Fruit fly (Drosophila melanogaster) whole organism, prepupa: ENCODE data around the gene Syt1.

Experiments used
- CG10631 ChIP-seq: fragments of 200-800 bp; sonication (Bioruptor generic); optimal IDR thresholded peaks from 2 replicates; lab custom pipeline; 2016; ENCODE audit warnings: missing biosample characterization, missing genetic modification characterization
- CG15336 ChIP-seq: fragments of 200-800 bp; sonication (Bioruptor generic); IDR thresholded peaks from 2 replicates; pipeline ENCODE4 v1.3.6; 2022; ENCODE audit warnings: missing biosample characterization, missing genetic modification characterization
- CG16779 ChIP-seq: fragments of 200-800 bp; sonication (Bioruptor generic); optimal IDR thresholded peaks from 3 replicates; lab custom pipeline; 2017; ENCODE audit warnings: missing biosample characterization, mild to moderate bottlenecking, missing genetic modification characterization
- CG3032 ChIP-seq: fragments of 200-800 bp; optimal IDR thresholded peaks from 2 replicates; lab custom pipeline; 2019; ENCODE audit warnings: missing biosample characterization, mild to moderate bottlenecking, missing genetic modification characterization, moderate library complexity
- CG31627 ChIP-seq: fragments of 200-800 bp; sonication (Bioruptor generic); optimal IDR thresholded peaks from 3 replicates; lab custom pipeline; 2016; ENCODE audit warnings: missing biosample characterization, missing genetic modification characterization
- CG32006 ChIP-seq: fragments of 200-800 bp; sonication (Bioruptor generic); optimal IDR thresholded peaks from 3 replicates; lab custom pipeline; 2017; ENCODE audit warnings: missing biosample characterization, mild to moderate bottlenecking, missing genetic modification characterization
- CG3919 ChIP-seq: fragments of 200-800 bp; sonication (Bioruptor generic); optimal IDR thresholded peaks from 3 replicates; lab custom pipeline; 2016; ENCODE audit warnings: missing biosample characterization, missing genetic modification characterization
- CG4318 ChIP-seq: fragments of 200-800 bp; sonication (Bioruptor generic); optimal IDR thresholded peaks from 3 replicates; lab custom pipeline; 2017; ENCODE audit warnings: missing biosample characterization, mild to moderate bottlenecking, missing genetic modification characterization
- CG6163 ChIP-seq: fragments of 200-800 bp; sonication (Bioruptor generic); IDR thresholded peaks from 3 replicates; pipeline ENCODE4 v1.3.6; 2022; ENCODE audit warnings: missing biosample characterization, missing genetic modification characterization
- CG6792 ChIP-seq: fragments of 200-800 bp; sonication (Bioruptor generic); optimal IDR thresholded peaks from 3 replicates; lab custom pipeline; 2016; ENCODE audit warnings: missing biosample characterization, missing genetic modification characterization
- CG6808 ChIP-seq: fragments of 200-800 bp; sonication (Bioruptor generic); optimal IDR thresholded peaks from 3 replicates; lab custom pipeline; 2017; ENCODE audit warnings: missing biosample characterization, missing genetic modification characterization, mild to moderate bottlenecking, moderate library complexity, missing genetic modification reagents
- CG6854 ChIP-seq: fragments of 200-800 bp; sonication (Bioruptor generic); optimal IDR thresholded peaks from 2 replicates; lab custom pipeline; 2017; ENCODE audit warnings: missing biosample characterization, mild to moderate bottlenecking, missing genetic modification characterization
- CG8632 ChIP-seq: fragments of 200-800 bp; sonication (Bioruptor generic); optimal IDR thresholded peaks from 3 replicates; lab custom pipeline; 2016; ENCODE audit warnings: missing biosample characterization, missing genetic modification characterization
- CG9139 ChIP-seq: fragments of 200-800 bp; sonication (Bioruptor generic); optimal IDR thresholded peaks from 3 replicates; lab custom pipeline; 2017; ENCODE audit warnings: missing biosample characterization, mild to moderate bottlenecking, missing genetic modification characterization
- Eip75B ChIP-seq: fragments of 200-800 bp; sonication (Bioruptor generic); optimal IDR thresholded peaks from 3 replicates; lab custom pipeline; 2016; ENCODE audit warnings: missing biosample characterization, missing genetic modification characterization
- Eip93F ChIP-seq: fragments of 200-800 bp; sonication (Bioruptor generic); optimal IDR thresholded peaks from 2 replicates; lab custom pipeline; 2016; ENCODE audit warnings: missing biosample characterization, mild to moderate bottlenecking, missing genetic modification characterization
- Ets96B ChIP-seq: fragments of 200-800 bp; optimal IDR thresholded peaks from 2 replicates; lab custom pipeline; 2019; ENCODE audit warnings: missing biosample characterization, mild to moderate bottlenecking, missing genetic modification characterization, moderate library complexity
- Hr38 ChIP-seq: sonication (Bioruptor generic); optimal IDR thresholded peaks from 2 replicates; lab custom pipeline; 2016; ENCODE audit warnings: missing biosample characterization, missing genetic modification characterization
- Hr39 ChIP-seq: fragments of 200-800 bp; sonication (Bioruptor generic); optimal IDR thresholded peaks from 2 replicates; lab custom pipeline; 2016; ENCODE audit warnings: missing biosample characterization, missing genetic modification characterization
- Hr4 ChIP-seq: fragments of 200-800 bp; sonication (Bioruptor generic); optimal IDR thresholded peaks from 3 replicates; lab custom pipeline; 2016; ENCODE audit warnings: missing biosample characterization, missing genetic modification characterization
- Met ChIP-seq: fragments of 200-800 bp; sonication (Bioruptor generic); optimal IDR thresholded peaks from 3 replicates; lab custom pipeline; 2016; ENCODE audit warnings: missing biosample characterization, missing genetic modification characterization
- OdsH ChIP-seq: fragments of 200-800 bp; sonication (Bioruptor generic); optimal IDR thresholded peaks from 3 replicates; lab custom pipeline; 2016; ENCODE audit warnings: missing biosample characterization, missing genetic modification characterization
- Sox102F ChIP-seq: fragments of 200-800 bp; sonication (Bioruptor generic); optimal IDR thresholded peaks from 2 replicates; lab custom pipeline; 2016; ENCODE audit warnings: missing biosample characterization, mild to moderate bottlenecking, missing genetic modification characterization
- achi ChIP-seq: fragments of 200-800 bp; sonication (Bioruptor generic); optimal IDR thresholded peaks from 3 replicates; lab custom pipeline; 2016; ENCODE audit warnings: missing biosample characterization, missing genetic modification characterization
- eg ChIP-seq: fragments of 200-800 bp; sonication (Bioruptor generic); IDR thresholded peaks from 3 replicates; pipeline ENCODE4 v1.3.6; 2022; ENCODE audit warnings: missing biosample characterization, missing genetic modification characterization
- fd59A ChIP-seq: fragments of 200-800 bp; sonication (Bioruptor generic); optimal IDR thresholded peaks from 2 replicates; lab custom pipeline; 2017; ENCODE audit warnings: missing biosample characterization, mild to moderate bottlenecking, missing genetic modification characterization, missing genetic modification reagents
- fd85E ChIP-seq: fragments of 200-800 bp; sonication (Bioruptor generic); optimal IDR thresholded peaks from 3 replicates; lab custom pipeline; 2016; ENCODE audit warnings: missing biosample characterization, missing genetic modification characterization
- fkh ChIP-seq: fragments of 200-800 bp; sonication (Bioruptor generic); optimal IDR thresholded peaks from 3 replicates; lab custom pipeline; 2017; ENCODE audit warnings: missing biosample characterization, mild to moderate bottlenecking, missing genetic modification characterization, moderate library complexity
- lz ChIP-seq: fragments of 200-800 bp; sonication (Bioruptor generic); optimal IDR thresholded peaks from 3 replicates; lab custom pipeline; 2016; ENCODE audit warnings: missing biosample characterization, missing genetic modification characterization
- net ChIP-seq: fragments of 200-800 bp; sonication (Bioruptor generic); optimal IDR thresholded peaks from 3 replicates; lab custom pipeline; 2016; ENCODE audit warnings: missing biosample characterization, missing genetic modification characterization
- salr ChIP-seq, 2 experiments: fragments of 200-800 bp; sonication (Bioruptor generic); optimal IDR thresholded peaks; 3 replicates each; lab custom pipeline; 2016 to 2018; ENCODE audit warnings: missing biosample characterization in 2 of 2, missing genetic modification characterization in 2 of 2, mild to moderate bottlenecking in 1 of 2
- ss ChIP-seq, 2 experiments: fragments of 200-800 bp; sonication (Bioruptor generic); optimal IDR thresholded peaks; 2 replicates in 1 of 2; 3 replicates in 1 of 2; lab custom pipeline; 2017 to 2018; ENCODE audit warnings: mild to moderate bottlenecking in 2 of 2, missing biosample characterization in 2 of 2, missing genetic modification characterization in 2 of 2, moderate library complexity in 1 of 2
- svp ChIP-seq: fragments of 200-800 bp; sonication (Bioruptor generic); peaks from one replicate; lab custom pipeline; 2016; ENCODE audit warnings: missing biosample characterization, missing genetic modification characterization
- vri ChIP-seq: fragments of 200-800 bp; sonication (Bioruptor generic); optimal IDR thresholded peaks from 3 replicates; lab custom pipeline; 2016; ENCODE audit warnings: missing biosample characterization, mild to moderate bottlenecking, missing genetic modification characterization

Gene Syt1

dm6 chr2L:2802527-2802926 is 2.7 kb upstream of the Syt1 start (continued):
- peak; percentile 88 for TF ChIP-seq CG9139
- TF ChIP-seq CG31627 (GFP tag; lab: Kevin White, UChicago) = no peak
- TF ChIP-seq fd85E (GFP tag; lab: Kevin White, UChicago) = no peak
- TF ChIP-seq CG16779 (tag; lab: Kevin White, UChicago) = peak; percentile 39
- TF ChIP-seq Hr38 = peak; percentile 27
- no peak for TF ChIP-seq Eip75B (GFP tag; lab: Kevin White, UChicago)
- peak; percentile 32 for TF ChIP-seq CG6854 (GFP tag; lab: Kevin White, UChicago)
- TF ChIP-seq Ets96B (tag; lab: Kevin White, UChicago) = peak; percentile 33
- no peak for TF ChIP-seq CG8632 (GFP tag; lab: Kevin White, UChicago)
- TF ChIP-seq Sox102F (GFP tag; lab: Kevin White, UChicago) = no peak
- TF ChIP-seq eg (GFP tag; lab: Robert Waterston, UW) = 0 out of 3 replicates have a peak, but pooled peaks have one; percentile 37
- TF ChIP-seq CG10631 (GFP tag; lab: Kevin White, UChicago) = no peak
- TF ChIP-seq Eip93F (GFP tag; lab: Kevin White, UChicago) = no peak
- TF ChIP-seq svp = peak; percentile 10
- peak; percentile 3 for TF ChIP-seq Hr4 (GFP tag; lab: Kevin White, UChicago)
- TF ChIP-seq net (GFP tag; lab: Kevin White, UChicago) = peak; percentile 38
- no peak for TF ChIP-seq fd59A (GFP tag; lab: Kevin White, UChicago)
- TF ChIP-seq CG6792 = no peak
- TF ChIP-seq CG6163 (GFP tag; lab: Robert Waterston, UW) = no peak; the same call in 2 of the 3 replicates
- TF ChIP-seq CG4318 (GFP tag; lab: Kevin White, UChicago) = no peak
- no peak for TF ChIP-seq CG32006 (GFP tag; lab: Kevin White, UChicago)
- TF ChIP-seq Met (GFP tag; lab: Kevin White, UChicago) = no peak
- TF ChIP-seq CG3919 (GFP tag; lab: Kevin White, UChicago) = peak; percentile 43
- no peak for TF ChIP-seq lz (GFP tag; lab: Kevin White, UChicago)
- no peak for TF ChIP-seq Hr39 (GFP tag; lab: Kevin White, UChicago)
- TF ChIP-seq, all 60 proteins: peak for 22

dm6 chr2L:2800956-2801776 is 1.4 kb upstream of the Syt1 start:
- TF ChIP-seq svp = peak; percentile 91
- no peak for TF ChIP-seq Hr38

dm6 chr2L:2797186-2797585 is 2.6 kb downstream of the Syt1 start:
- no peak for TF ChIP-seq Hr38
- no peak for TF ChIP-seq achi (GFP tag; lab: Kevin White, UChicago)
- TF ChIP-seq fkh (GFP tag; lab: Kevin White, UChicago) = no peak
- TF ChIP-seq Sox102F (GFP tag; lab: Kevin White, UChicago) = no peak

- no peak for TF ChIP-seq salr (GFP tag; optimal IDR thresholded peaks at IDR 0.05; lab: Kevin White, UChicago)
- no peak for TF ChIP-seq CG4318 (GFP tag; lab: Kevin White, UChicago)
- no peak for TF ChIP-seq net (GFP tag; lab: Kevin White, UChicago)
- no peak for TF ChIP-seq CG3032 (tag; lab: Kevin White, UChicago)
- TF ChIP-seq CG3919 (GFP tag; lab: Kevin White, UChicago) = no peak
- no peak for TF ChIP-seq CG6163 (GFP tag; lab: Robert Waterston, UW)
- TF ChIP-seq OdsH (GFP tag; lab: Kevin White, UChicago) = no peak
- no peak for TF ChIP-seq Ets96B (tag; lab: Kevin White, UChicago)
- TF ChIP-seq Sox102F (GFP tag; lab: Kevin White, UChicago) = no peak
- no peak for TF ChIP-seq CG10631 (GFP tag; lab: Kevin White, UChicago)
- no peak for TF ChIP-seq CG6808
- TF ChIP-seq ss (GFP tag; optimal IDR thresholded peaks at IDR 0.05; lab: Kevin White, UChicago) = no peak
- TF ChIP-seq CG15336 (GFP tag; lab: Robert Waterston, UW) = no peak
- TF ChIP-seq vri = no peak
These were observed 17.0 kb downstream of the Syt1 start for dm6 chr2L:2782790-2783189.
